Fruit fly (Drosophila melanogaster) whole organism, embryonic: ENCODE measurements around the gene pps.

ENCODE experiments used
- Abd-B ChIP-seq: fragments of 200-800 bp; sonication (Bioruptor generic); optimal IDR thresholded peaks from 2 replicates; lab custom pipeline; 2018; ENCODE audit warnings: missing biosample characterization, mild to moderate bottlenecking, missing genetic modification characterization, moderate library complexity
- Atf3 ChIP-seq: fragments of 200-800 bp; sonication (Bioruptor generic); optimal IDR thresholded peaks from 3 replicates; lab custom pipeline; 2016; ENCODE audit warnings: missing biosample characterization, missing genetic modification characterization
- Atf6 ChIP-seq: fragments of 200-800 bp; sonication (Bioruptor generic); IDR thresholded peaks from 2 replicates; pipeline ENCODE4 v1.3.6; 2022; ENCODE audit warnings: missing biosample characterization, missing genetic modification characterization
- B-H1 ChIP-seq: fragments of 200-800 bp; sonication (Bioruptor generic); IDR thresholded peaks from 3 replicates; pipeline ENCODE4 v1.3.6; 2022; ENCODE audit warnings: missing biosample characterization, missing genetic modification characterization
- Bteb2 ChIP-seq: fragments of 200-800 bp; sonication (Bioruptor generic); optimal IDR thresholded peaks from 2 replicates; lab custom pipeline; 2016; ENCODE audit warnings: missing biosample characterization, missing genetic modification characterization
- CG10209 ChIP-seq: fragments of 200-800 bp; sonication (Bioruptor generic); optimal IDR thresholded peaks from 3 replicates; lab custom pipeline; 2017; ENCODE audit warnings: missing biosample characterization, mild to moderate bottlenecking, missing genetic modification characterization, missing genetic modification reagents
- CG13123 ChIP-seq: fragments of 200-800 bp; sonication (Bioruptor generic); optimal IDR thresholded peaks from 2 replicates; lab custom pipeline; 2016; ENCODE audit warnings: missing biosample characterization, missing genetic modification characterization
- CG14014 ChIP-seq: fragments of 200-800 bp; sonication (Bioruptor generic); IDR thresholded peaks from 2 replicates; pipeline ENCODE4 v1.3.6; 2022; ENCODE audit warnings: missing biosample characterization, missing genetic modification characterization
- CG14710 ChIP-seq: fragments of 200-800 bp; sonication (Bioruptor generic); optimal IDR thresholded peaks from 3 replicates; lab custom pipeline; 2019; ENCODE audit warnings: missing biosample characterization, mild to moderate bottlenecking, missing genetic modification characterization, moderate library complexity
- CG17186 ChIP-seq: fragments of 200-800 bp; sonication (Bioruptor generic); optimal IDR thresholded peaks from 3 replicates; lab custom pipeline; 2017; ENCODE audit warnings: missing biosample characterization, missing genetic modification reagents, missing genetic modification characterization
- CG18599 ChIP-seq: fragments of 200-800 bp; sonication (Bioruptor generic); optimal IDR thresholded peaks from 3 replicates; lab custom pipeline; 2017; ENCODE audit warnings: missing biosample characterization, missing genetic modification characterization, mild to moderate bottlenecking, moderate library complexity, missing genetic modification reagents
- CG30431 ChIP-seq: fragments of 200-800 bp; sonication (Bioruptor generic); optimal IDR thresholded peaks from 2 replicates; lab custom pipeline; 2017; ENCODE audit warnings: missing biosample characterization, missing genetic modification characterization
- CG31388 ChIP-seq: fragments of 200-800 bp; sonication (Bioruptor generic); optimal IDR thresholded peaks from 2 replicates; lab custom pipeline; 2016; ENCODE audit warnings: missing biosample characterization, missing genetic modification characterization
- CG32772 ChIP-seq: fragments of 200-800 bp; sonication (Bioruptor generic); IDR thresholded peaks from 2 replicates; pipeline ENCODE4 v1.3.6; 2022; ENCODE audit warnings: missing biosample characterization, missing genetic modification characterization
- CG3407 ChIP-seq: fragments of 200-800 bp; sonication (Bioruptor generic); optimal IDR thresholded peaks from 2 replicates; lab custom pipeline; 2018; ENCODE audit warnings: missing biosample characterization, mild to moderate bottlenecking, missing genetic modification characterization
- CG3847 ChIP-seq: fragments of 200-800 bp; sonication (Bioruptor generic); IDR thresholded peaks from 2 replicates; pipeline ENCODE4 v1.3.6; 2022; ENCODE audit warnings: missing biosample characterization, missing genetic modification characterization
- CG4730 ChIP-seq: fragments of 200-800 bp; sonication (Bioruptor generic); IDR thresholded peaks from 2 replicates; pipeline ENCODE4 v1.3.6; 2022; ENCODE audit warnings: missing biosample characterization, missing genetic modification characterization
- CG5953 ChIP-seq: fragments of 200-800 bp; sonication (Bioruptor generic); IDR thresholded peaks from 2 replicates; pipeline ENCODE4 v1.3.6; 2022; ENCODE audit warnings: missing biosample characterization, missing genetic modification characterization
- CG6254 ChIP-seq: fragments of 200-800 bp; sonication (Bioruptor generic); optimal IDR thresholded peaks from 3 replicates; lab custom pipeline; 2017; ENCODE audit warnings: mild to moderate bottlenecking, missing biosample characterization, missing genetic modification reagents, missing genetic modification characterization
- CG7963 ChIP-seq: fragments of 200-800 bp; sonication (Bioruptor generic); IDR thresholded peaks from 3 replicates; pipeline ENCODE4 v1.3.6; 2022; ENCODE audit warnings: missing biosample characterization, missing genetic modification characterization; ENCODE audit not compliant: partially characterized antibody
- CG8089 ChIP-seq: fragments of 200-800 bp; sonication (Bioruptor generic); optimal IDR thresholded peaks from 3 replicates; lab custom pipeline; 2016; ENCODE audit warnings: missing biosample characterization, missing genetic modification characterization
- CG8290 ChIP-seq, 3 experiments: fragments of 200-800 bp; sonication (Bioruptor generic); optimal IDR thresholded peaks; 2 replicates each; lab custom pipeline; 2016 to 2019; ENCODE audit warnings: missing biosample characterization in 3 of 3, missing genetic modification characterization in 3 of 3, mild to moderate bottlenecking in 2 of 3, moderate library complexity in 1 of 3
- CG9817 ChIP-seq: fragments of 200-800 bp; sonication (Bioruptor generic); optimal IDR thresholded peaks from 2 replicates; lab custom pipeline; 2018; ENCODE audit warnings: missing biosample characterization, mild to moderate bottlenecking, missing genetic modification characterization, moderate library complexity
- CHES-1-like ChIP-seq: fragments of 200-800 bp; sonication (Bioruptor generic); optimal IDR thresholded peaks from 2 replicates; lab custom pipeline; 2016; ENCODE audit warnings: missing biosample characterization, missing genetic modification characterization
- Doc3 ChIP-seq: fragments of 200-800 bp; sonication (Bioruptor generic); IDR thresholded peaks from 3 replicates; pipeline ENCODE4 v1.3.6; 2022; ENCODE audit warnings: missing biosample characterization, missing genetic modification characterization; ENCODE audit not compliant: partially characterized antibody
- HLH3B ChIP-seq: fragments of 200-800 bp; sonication (Bioruptor generic); IDR thresholded peaks from 2 replicates; pipeline ENCODE4 v1.3.6; 2022; ENCODE audit warnings: missing biosample characterization, missing genetic modification characterization
- HmgD ChIP-seq: fragments of 200-800 bp; sonication (Bioruptor generic); optimal IDR thresholded peaks from 3 replicates; lab custom pipeline; 2016; ENCODE audit warnings: missing biosample characterization, missing genetic modification characterization
- Lim3 ChIP-seq: fragments of 200-800 bp; sonication (Bioruptor generic); IDR thresholded peaks from 2 replicates; pipeline ENCODE4 v1.3.6; 2022; ENCODE audit warnings: missing biosample characterization, missing genetic modification characterization
- NK7.1 ChIP-seq: fragments of 200-800 bp; sonication (Bioruptor generic); optimal IDR thresholded peaks from 3 replicates; lab custom pipeline; 2016; ENCODE audit warnings: missing biosample characterization, missing genetic modification characterization
- Oli ChIP-seq: fragments of 200-800 bp; sonication (Bioruptor generic); optimal IDR thresholded peaks from 2 replicates; lab custom pipeline; 2018; ENCODE audit warnings: missing biosample characterization, mild to moderate bottlenecking, missing genetic modification characterization, moderate library complexity
- Vsx1 ChIP-seq: fragments of 200-800 bp; sonication (Bioruptor generic); optimal IDR thresholded peaks from 2 replicates; lab custom pipeline; 2017; ENCODE audit warnings: missing biosample characterization, mild to moderate bottlenecking, missing genetic modification characterization, missing genetic modification reagents
- Xbp1 ChIP-seq: fragments of 200-800 bp; sonication (Bioruptor generic); optimal IDR thresholded peaks from 3 replicates; lab custom pipeline; 2016; ENCODE audit warnings: missing biosample characterization, mild to moderate bottlenecking, missing genetic modification characterization
- ac ChIP-seq: fragments of 200-800 bp; sonication (Bioruptor generic); optimal IDR thresholded peaks from 3 replicates; lab custom pipeline; 2017; ENCODE audit warnings: missing biosample characterization, mild to moderate bottlenecking, missing genetic modification characterization
- corto ChIP-seq: fragments of 200-800 bp; sonication (Bioruptor generic); optimal IDR thresholded peaks from 2 replicates; lab custom pipeline; 2016; ENCODE audit warnings: missing biosample characterization, mild to moderate bottlenecking, missing genetic modification characterization, moderate library complexity
- cwo ChIP-seq: fragments of 200-800 bp; sonication (Bioruptor generic); optimal IDR thresholded peaks from 3 replicates; lab custom pipeline; 2017; ENCODE audit warnings: missing biosample characterization, missing genetic modification characterization, mild to moderate bottlenecking, moderate library complexity, missing genetic modification reagents
- dpn ChIP-seq, 2 experiments: fragments of 200-800 bp; sonication (Bioruptor generic); optimal IDR thresholded peaks; 3 replicates each; lab custom pipeline; 2016; ENCODE audit warnings: missing biosample characterization in 2 of 2, missing genetic modification characterization in 2 of 2
- gro ChIP-seq: fragments of 200-800 bp; sonication (Bioruptor generic); optimal IDR thresholded peaks from 2 replicates; lab custom pipeline; 2016; ENCODE audit warnings: missing biosample characterization, missing genetic modification characterization
- jing ChIP-seq: fragments of 200-800 bp; sonication (Bioruptor generic); optimal IDR thresholded peaks from 2 replicates; lab custom pipeline; 2018; ENCODE audit warnings: missing biosample characterization, mild to moderate bottlenecking, missing genetic modification characterization
- luna ChIP-seq: fragments of 200-800 bp; sonication (Bioruptor generic); optimal IDR thresholded peaks from 2 replicates; lab custom pipeline; 2016; ENCODE audit warnings: missing biosample characterization, missing genetic modification characterization
- nerfin-1 ChIP-seq: fragments of 200-800 bp; sonication (Bioruptor generic); optimal IDR thresholded peaks from 3 replicates; lab custom pipeline; 2019; ENCODE audit warnings: missing biosample characterization, mild to moderate bottlenecking, missing genetic modification characterization, moderate library complexity
- org-1 ChIP-seq: fragments of 200-800 bp; sonication (Bioruptor generic); optimal IDR thresholded peaks from 2 replicates; lab custom pipeline; 2017; ENCODE audit warnings: missing biosample characterization, missing genetic modification characterization
- pan ChIP-seq, 4 experiments: fragments of >200 bp in 3 of 4; fragments of 200-800 bp in 1 of 4; sonication (Bioruptor generic) in 1 of 4; optimal IDR thresholded peaks in 3 of 4; IDR thresholded peaks in 1 of 4; 2 replicates each; pipeline versions ENCODE4 v1.3.6 to Lab custom; 2017 to 2022; ENCODE audit warnings: missing biosample characterization in 2 of 4, missing genetic modification characterization in 2 of 4, mixed read lengths in 1 of 4
- pros ChIP-seq: fragments of 200-800 bp; sonication (Bioruptor generic); optimal IDR thresholded peaks from 3 replicates; lab custom pipeline; 2019; ENCODE audit warnings: missing biosample characterization, mild to moderate bottlenecking, missing genetic modification characterization, moderate library complexity
- psq ChIP-seq: fragments of 200-800 bp; sonication (Bioruptor generic); optimal IDR thresholded peaks from 2 replicates; lab custom pipeline; 2017; ENCODE audit warnings: missing biosample characterization, missing genetic modification characterization
- sc ChIP-seq, 3 experiments: fragments of >200 bp in 2 of 3; fragments of 200-800 bp in 1 of 3; sonication (Bioruptor generic) in 1 of 3; optimal IDR thresholded peaks; 2 replicates in 2 of 3; 3 replicates in 1 of 3; lab custom pipeline; 2017; ENCODE audit warnings: mild to moderate bottlenecking in 1 of 3, missing biosample characterization in 1 of 3, missing genetic modification characterization in 1 of 3, missing genetic modification reagents in 1 of 3
- sd ChIP-seq: fragments of 200-800 bp; sonication (Bioruptor generic); optimal IDR thresholded peaks from 3 replicates; lab custom pipeline; 2018; ENCODE audit warnings: missing biosample characterization, mild to moderate bottlenecking, missing genetic modification characterization, moderate library complexity
- tgo ChIP-seq: fragments of 200-800 bp; sonication (Bioruptor generic); IDR thresholded peaks from 3 replicates; pipeline ENCODE4 v1.3.6; 2022; ENCODE audit warnings: missing biosample characterization, missing genetic modification characterization
- tio ChIP-seq: fragments of 200-800 bp; sonication (Bioruptor generic); optimal IDR thresholded peaks from 2 replicates; lab custom pipeline; 2017; ENCODE audit warnings: missing biosample characterization, missing genetic modification characterization, inconsistent platforms
- toy ChIP-seq: fragments of 200-800 bp; sonication (Bioruptor generic); IDR thresholded peaks from 2 replicates; pipeline ENCODE4 v1.3.6; 2022; ENCODE audit warnings: missing biosample characterization, missing genetic modification characterization
- zen ChIP-seq: fragments of 200-800 bp; sonication (Bioruptor generic); optimal IDR thresholded peaks from 3 replicates; lab custom pipeline; 2018; ENCODE audit warnings: missing biosample characterization, mild to moderate bottlenecking, missing genetic modification characterization, moderate library complexity

pps gene

DNA sequence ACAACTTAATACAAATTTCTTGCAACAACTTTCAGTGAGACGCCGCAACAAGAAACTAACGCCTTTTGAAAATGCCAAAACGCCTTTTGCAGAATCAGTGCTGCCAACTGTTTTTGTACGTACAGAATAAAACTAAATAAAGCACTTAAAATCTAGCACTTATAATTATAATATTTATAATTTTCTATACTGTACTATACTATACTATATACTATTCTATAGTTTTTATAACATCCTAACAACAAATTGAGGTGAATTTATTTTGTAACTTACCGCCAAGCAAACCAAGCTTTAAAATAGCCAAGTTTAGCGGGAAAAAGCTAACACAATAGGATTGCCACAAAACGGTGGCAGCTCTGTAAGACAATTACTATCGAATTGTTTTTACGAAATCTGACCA lies 20.1 kb downstream of the pps start, which contains the start of the genes Aos1 and Srlp (continued):
- TF ChIP-seq CG6254 = no peak
- no peak for TF ChIP-seq corto
- TF ChIP-seq B-H1 (GFP tag; lab: Robert Waterston, UW) = no peak
- TF ChIP-seq Xbp1 (GFP tag; lab: Kevin White, UChicago) = peak; percentile 69
- no peak for TF ChIP-seq HLH3B (GFP tag; lab: Robert Waterston, UW)
- no peak for TF ChIP-seq CG32772 (GFP tag; lab: Robert Waterston, UW)
- TF ChIP-seq Atf6 (GFP tag; lab: Robert Waterston, UW) = no peak
- TF ChIP-seq luna = no peak
- TF ChIP-seq CG13123 (GFP tag; lab: Kevin White, UChicago) = peak; percentile 19
- no peak for TF ChIP-seq psq (GFP tag; lab: Kevin White, UChicago)
- peak; percentile 58 for TF ChIP-seq sd (tag; lab: Kevin White, UChicago)
- TF ChIP-seq Bteb2 (GFP tag; lab: Kevin White, UChicago) = no peak
- TF ChIP-seq Atf3 (GFP tag; lab: Kevin White, UChicago) = no peak
- no peak for TF ChIP-seq org-1 (GFP tag; lab: Kevin White, UChicago)
- TF ChIP-seq pros (GFP tag; lab: Kevin White, UChicago) = no peak
- TF ChIP-seq HmgD (GFP tag; lab: Kevin White, UChicago) = no peak
- TF ChIP-seq CG31388 (GFP tag; lab: Kevin White, UChicago) = no peak
- TF ChIP-seq CHES-1-like (GFP tag; lab: Kevin White, UChicago) = no peak
- no peak for TF ChIP-seq CG7963 (GFP tag; lab: Robert Waterston, UW)
- no peak for TF ChIP-seq Lim3 (GFP tag; lab: Robert Waterston, UW)
- TF ChIP-seq Doc3 (GFP tag; lab: Robert Waterston, UW) = no peak
- no peak for TF ChIP-seq CG3407 (GFP tag; lab: Kevin White, UChicago)
- TF ChIP-seq CG4730 (GFP tag; lab: Robert Waterston, UW) = no peak
- TF ChIP-seq Abd-B = peak; percentile 62
- TF ChIP-seq cwo = no peak
- peak; percentile 59 for TF ChIP-seq nerfin-1 (tag; lab: Kevin White, UChicago)
- peak; percentile 34 for TF ChIP-seq CG10209 (GFP tag; lab: Kevin White, UChicago)
- no peak for TF ChIP-seq jing (GFP tag; lab: Kevin White, UChicago)
- peak in 1 of 2 experiments; percentile 45 for TF ChIP-seq dpn (GFP tag; optimal IDR thresholded peaks at IDR 0.05; lab: Kevin White, UChicago)
- TF ChIP-seq Oli (tag; lab: Kevin White, UChicago) = no peak
- no peak for TF ChIP-seq CG18599 (GFP tag; lab: Kevin White, UChicago)
- TF ChIP-seq CG14710 (tag; lab: Kevin White, UChicago) = peak; percentile 86
- TF ChIP-seq pan (optimal IDR thresholded peaks at IDR 0.05; lab: Kevin White, UChicago) = no peak
- TF ChIP-seq pan (GFP tag; optimal IDR thresholded peaks at IDR 0.05 in 1 of 2, IDR thresholded peaks at IDR 0.05 in 1 of 2) = no peak
- no peak for TF ChIP-seq ac (GFP tag; lab: Kevin White, UChicago)
- peak; percentile 63 for TF ChIP-seq zen (tag; lab: Kevin White, UChicago)
- TF ChIP-seq sc (optimal IDR thresholded peaks at IDR 0.05; lab: Kevin White, UChicago) = no peak
- peak; percentile 1 for TF ChIP-seq sc (GFP tag; optimal IDR thresholded peaks at IDR 0.05; lab: Kevin White, UChicago)
- peak; percentile 19 for TF ChIP-seq CG8290 (GFP tag; optimal IDR thresholded peaks at IDR 0.05; lab: Kevin White, UChicago)
- no peak for TF ChIP-seq CG8290 (tag; optimal IDR thresholded peaks at IDR 0.05; lab: Kevin White, UChicago)
- TF ChIP-seq CG8089 = no peak
- TF ChIP-seq toy (GFP tag; lab: Robert Waterston, UW) = no peak
- TF ChIP-seq CG14014 (GFP tag; lab: Robert Waterston, UW) = no peak
- TF ChIP-seq CG5953 (GFP tag; lab: Robert Waterston, UW) = no peak
- TF ChIP-seq tgo = no peak
- no peak for TF ChIP-seq Vsx1
- no peak for TF ChIP-seq tio (GFP tag; lab: Kevin White, UChicago)
- peak; percentile 21 for TF ChIP-seq CG17186 (GFP tag; lab: Kevin White, UChicago)
- TF ChIP-seq NK7.1 (GFP tag; lab: Kevin White, UChicago) = no peak
- no peak for TF ChIP-seq CG30431 (GFP tag; lab: Kevin White, UChicago)
- no peak for TF ChIP-seq gro (GFP tag; lab: Kevin White, UChicago)
- peak; percentile 69 for TF ChIP-seq CG9817
- peak; percentile 55; the same call in 1 of the 2 replicates for TF ChIP-seq CG3847
